Worm (Caenorhabditis elegans): ENCODE data around the gene H08J19.1.

Gene H08J19.1

ce11 chrX:15693466-15693865, 50.7 kb downstream of the H08J19.1 start:
- TF ChIP-seq unc-62 (GFP tag; optimal IDR thresholded peaks at IDR 0.05 in 1 of 2), result peak in 1 of 2 experiments; percentile 96
- no peak for TF ChIP-seq unc-62 (tag; optimal IDR thresholded peaks at IDR 0.05)
- TF ChIP-seq nhr-77 (tag; optimal IDR thresholded peaks at IDR 0.05), result no peak
- TF ChIP-seq dve-1 (tag; optimal IDR thresholded peaks at IDR 0.05; ENCODE audit: insufficient read depth), result no peak
